Worm (Caenorhabditis elegans) whole organism, L4/young adult: Measurements from ENCODE around the gene T20G5.9.
A peak's percentile ranks its signal among the peaks of the same experiment; 100 is the strongest.
"Not testable (repeated sequence)": the region's sequence is repeated elsewhere in the genome, so short reads cannot be mapped to it uniquely, and the experiment has no call there.

Experiments
- W03F9.2 ChIP-seq: fragments of 150-350 bp; optimal IDR thresholded peaks from 2 replicates; lab custom pipeline; 2014; ENCODE audit warnings: missing biosample characterization, missing genetic modification characterization
- dao-5 ChIP-seq: sonication (generic microtip); optimal IDR thresholded peaks from 2 replicates; lab custom pipeline; 2016; ENCODE audit warnings: missing genotype, missing genetic modification characterization, moderate library complexity, missing compliant biosample characterization
- him-1 ChIP-seq: sonication (generic microtip); optimal IDR thresholded peaks from 2 replicates; lab custom pipeline; 2016; ENCODE audit warnings: missing genotype, missing genetic modification reagents, missing genetic modification characterization, missing compliant biosample characterization

Gene T20G5.9

DNA sequence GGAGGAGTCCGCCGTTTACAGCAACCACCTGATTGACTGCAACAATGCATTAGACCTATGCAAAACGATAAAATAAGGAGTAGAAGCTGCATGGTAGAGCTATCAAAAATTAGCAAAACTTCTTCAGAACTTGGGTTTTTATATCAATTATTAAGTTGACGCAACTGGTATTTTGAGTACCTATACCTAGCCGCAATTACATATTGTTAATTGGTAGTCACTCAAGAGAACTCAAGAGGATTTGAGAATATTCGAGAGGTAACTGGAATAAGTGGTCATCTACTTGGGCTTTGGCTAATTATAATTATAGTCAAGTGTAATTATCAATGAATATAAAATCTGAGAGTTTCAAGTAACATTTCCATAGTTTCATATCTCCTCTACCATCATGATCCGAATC, 8.4 kb upstream of the T20G5.9 start, which contains the start of the genes T20G5.13 and T20G5.12:
T20G5.13 (minus strand) TSS at position 101 of the 400 bp plus-strand sequence.
T20G5.12 (plus strand) TSS at position 370 of the 400 bp plus-strand sequence.
- TF ChIP-seq dao-5 (tag; lab: Kevin White, UChicago), result no peak
- TF ChIP-seq him-1 (tag; lab: Kevin White, UChicago), result no peak
- no peak for TF ChIP-seq W03F9.2 (tag; lab: Kevin White, UChicago)

DNA sequence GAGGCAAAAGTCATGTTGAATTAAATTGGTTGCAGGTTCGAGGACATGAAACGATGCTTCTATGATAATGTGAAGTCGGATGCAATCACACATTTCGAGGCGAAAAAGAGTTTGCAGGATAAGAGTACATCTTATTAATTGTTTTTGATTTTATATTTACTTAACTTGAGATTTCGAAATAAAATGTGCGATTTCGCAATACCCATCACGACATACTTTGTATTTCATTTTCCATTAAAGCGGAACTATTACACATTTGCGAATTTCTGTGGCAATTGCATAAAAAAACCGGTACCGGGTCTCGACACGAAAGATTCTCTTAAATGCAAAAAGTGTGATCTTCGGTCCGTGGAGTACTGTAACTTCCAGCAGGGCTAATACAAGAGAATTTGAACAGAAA, 7.2 kb upstream of the T20G5.9 start:
- no peak for TF ChIP-seq dao-5 (tag; lab: Kevin White, UChicago)
- no peak for TF ChIP-seq him-1 (tag; lab: Kevin White, UChicago)
- TF ChIP-seq W03F9.2 (tag; lab: Kevin White, UChicago), result no peak

DNA sequence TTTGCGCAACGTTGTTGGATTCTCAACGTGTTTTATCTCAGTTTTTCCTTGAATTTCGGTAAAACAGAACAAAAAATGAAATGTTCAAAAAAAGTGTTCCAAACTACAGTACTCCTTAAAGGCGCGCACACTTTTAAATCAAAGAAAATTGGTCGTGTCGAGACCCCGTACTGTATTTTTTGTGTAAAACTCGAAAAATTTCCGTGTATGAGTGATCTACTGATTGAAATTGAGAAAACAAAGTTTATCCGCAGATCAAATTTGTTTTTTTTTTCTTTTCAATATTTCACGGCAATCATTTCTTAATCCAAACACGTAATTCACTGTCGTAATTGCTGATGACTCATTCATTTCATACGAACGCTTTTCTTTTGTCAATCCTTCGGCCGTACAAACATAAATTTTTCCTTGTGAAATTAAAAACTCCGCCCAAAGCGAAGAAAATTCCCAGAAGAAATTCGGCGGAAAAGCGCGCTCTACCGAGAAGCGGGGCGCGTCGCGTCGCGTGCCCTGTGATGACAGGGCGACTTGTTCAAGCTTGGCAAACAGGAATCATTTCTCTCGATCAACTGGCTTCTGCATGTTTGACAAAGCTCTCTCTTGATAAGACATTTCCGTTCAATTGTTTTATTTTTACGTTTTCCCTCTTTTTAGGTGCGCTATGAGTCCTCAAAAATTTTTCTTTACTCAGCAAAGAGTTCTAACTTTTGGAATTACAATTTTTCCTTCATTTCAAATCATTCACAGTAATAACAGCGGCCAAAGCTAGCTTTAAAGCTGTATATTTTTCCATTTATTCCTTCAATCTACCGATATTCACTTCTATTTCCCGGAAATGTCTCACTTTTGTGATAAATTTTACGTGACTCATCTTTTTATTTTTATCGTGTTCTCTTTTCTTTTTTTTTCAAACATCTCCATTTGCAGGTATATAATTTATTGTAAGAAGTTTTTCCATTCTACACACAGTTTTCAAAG, 6.5 kb upstream of the T20G5.9 start, which contains the start of gene chc-1:
chc-1 (plus strand) TSS at position 928 of the 978 bp plus-strand sequence.
- TF ChIP-seq dao-5 (tag; lab: Kevin White, UChicago), result no peak
- TF ChIP-seq him-1 (tag; lab: Kevin White, UChicago), result no peak
- no peak for TF ChIP-seq W03F9.2 (tag; lab: Kevin White, UChicago)

DNA sequence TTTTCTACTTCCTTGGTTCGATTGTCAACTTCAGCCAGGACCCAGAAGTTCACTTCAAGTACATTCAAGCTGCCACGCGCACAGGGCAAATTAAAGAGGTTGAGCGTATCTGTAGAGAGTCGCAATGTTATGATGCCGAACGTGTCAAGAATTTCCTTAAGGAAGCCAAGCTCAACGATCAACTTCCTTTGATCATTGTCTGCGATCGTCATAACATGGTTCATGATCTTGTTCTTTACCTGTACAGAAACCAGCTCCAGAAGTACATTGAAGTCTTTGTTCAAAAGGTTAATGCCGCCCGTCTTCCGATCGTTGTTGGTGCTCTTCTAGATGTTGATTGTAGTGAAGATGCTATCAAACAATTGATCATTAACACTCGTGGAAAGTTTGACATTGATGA, 3.3 kb upstream of the T20G5.9 start:
- no peak for TF ChIP-seq dao-5 (tag; lab: Kevin White, UChicago)
- no peak for TF ChIP-seq W03F9.2 (tag; lab: Kevin White, UChicago)
- TF ChIP-seq him-1 (tag; lab: Kevin White, UChicago), result no peak

DNA sequence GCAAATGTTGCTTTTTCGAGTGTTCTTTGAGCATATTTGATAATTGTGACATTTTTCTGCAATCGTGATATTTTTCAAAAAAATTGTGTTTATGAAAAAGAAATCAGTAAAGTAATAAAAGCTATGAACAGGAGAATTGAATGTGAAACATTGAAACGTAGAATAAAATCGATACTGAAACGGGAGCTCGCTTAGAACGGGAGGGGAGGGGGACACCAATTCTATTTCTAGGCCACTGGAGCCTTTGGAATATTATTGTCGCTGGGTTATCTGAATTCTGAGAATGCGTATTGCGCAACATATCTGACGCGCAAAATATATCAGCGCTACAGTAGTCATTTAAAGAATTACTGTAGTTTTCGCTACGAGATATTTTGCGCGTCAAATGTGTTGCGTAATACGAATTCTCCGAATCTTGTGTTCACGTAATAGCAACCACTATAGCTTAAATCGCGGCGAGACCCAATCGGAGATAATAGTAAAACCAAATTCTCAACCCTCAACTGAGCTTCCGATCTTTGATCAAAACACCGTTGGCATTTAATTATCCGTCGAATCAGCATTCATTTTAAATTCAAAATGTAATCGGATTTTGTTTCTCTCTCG, 2.4 kb downstream of the T20G5.9 start, which contains the start of the genes blos-1 and best-18:
blos-1 (minus strand) TSS at position 58 of the 606 bp plus-strand sequence.
best-18 (plus strand) TSS at position 508 of the 606 bp plus-strand sequence.
- TF ChIP-seq W03F9.2 (tag; lab: Kevin White, UChicago) (no peak), him-1 (tag; lab: Kevin White, UChicago) (no peak), dao-5 (tag; lab: Kevin White, UChicago) (no peak)

DNA sequence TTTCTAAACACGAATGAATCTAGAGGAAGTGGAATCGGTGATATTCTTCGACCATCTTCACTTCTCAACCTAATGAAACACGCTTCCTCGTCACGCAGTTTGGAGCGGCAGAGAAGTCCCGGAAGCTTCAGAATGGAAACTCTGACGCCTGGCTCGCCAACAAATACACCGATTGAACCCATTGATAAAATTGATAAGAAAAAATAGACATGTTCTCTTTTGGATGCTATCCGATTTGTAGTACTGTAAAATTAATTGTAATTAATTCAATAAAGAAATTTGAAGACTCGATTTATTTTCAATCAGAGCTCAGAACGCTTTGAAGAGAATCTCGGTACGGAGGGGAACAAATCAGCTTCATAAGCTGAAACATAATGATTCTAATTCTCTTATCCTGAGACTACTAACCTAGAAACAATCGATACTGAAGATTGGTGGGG, 4.9 kb downstream of the T20G5.9 start:
- TF ChIP-seq him-1 (tag; lab: Kevin White, UChicago) (no peak), W03F9.2 (tag; lab: Kevin White, UChicago) (no peak), dao-5 (tag; lab: Kevin White, UChicago) (peak; percentile 58)

DNA sequence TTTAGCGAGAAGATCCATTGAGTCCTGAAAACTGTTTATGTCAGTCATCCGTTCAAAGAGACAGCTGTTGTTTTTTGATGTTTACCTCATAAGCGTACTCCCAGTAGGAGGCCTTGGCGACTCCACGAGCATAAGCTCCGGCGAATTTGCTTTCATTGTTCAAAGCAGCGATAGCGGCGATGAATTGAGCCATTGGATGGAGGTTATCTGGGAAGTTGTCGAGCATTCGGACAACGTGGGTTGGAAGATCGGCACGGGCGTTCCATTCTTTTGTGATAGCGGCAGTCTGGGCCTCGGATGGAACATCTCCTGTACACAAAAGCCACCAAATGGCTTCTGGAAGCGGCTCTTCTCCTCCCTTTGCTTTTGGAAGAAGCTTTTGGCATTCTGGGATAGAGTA, 6.2 kb downstream of the T20G5.9 start:
- TF ChIP-seq W03F9.2 (tag; lab: Kevin White, UChicago) (no peak), him-1 (tag; lab: Kevin White, UChicago) (no peak)

DNA sequence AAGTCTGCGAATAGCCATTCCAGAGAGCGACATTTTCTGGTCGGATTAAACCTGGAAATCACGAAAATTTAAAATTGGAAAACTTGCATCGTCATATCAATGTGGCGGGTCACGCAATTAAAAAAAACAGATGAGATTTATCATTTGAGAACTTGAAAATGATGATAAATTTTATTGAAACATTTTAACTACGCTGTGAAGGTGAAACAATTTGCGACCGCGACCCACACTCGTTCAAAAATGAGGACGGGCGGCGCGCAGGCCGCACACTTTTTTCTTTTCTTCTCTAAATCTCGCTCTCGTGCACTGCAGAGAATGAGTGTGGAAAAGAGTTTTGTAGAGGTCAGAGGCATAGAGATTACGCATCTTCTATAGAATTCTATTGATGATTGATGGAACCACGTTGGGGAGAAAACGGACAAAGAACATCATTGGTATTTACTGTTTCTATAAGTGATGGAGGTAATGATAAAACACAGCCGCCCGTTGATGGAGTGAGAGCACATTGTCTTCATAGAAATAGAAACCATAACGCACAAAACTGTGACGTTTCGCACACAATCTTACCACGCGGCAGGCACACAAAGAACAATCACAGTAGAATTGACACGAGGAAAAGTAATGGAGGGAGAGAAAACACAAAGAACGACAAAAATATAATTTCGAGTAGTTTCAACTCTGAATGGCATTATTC, 7.1 kb downstream of the T20G5.9 start, which contains the start of gene cts-1:
cts-1 (minus strand) TSS at position 51 of the 694 bp plus-strand sequence.
- TF ChIP-seq W03F9.2 (tag; lab: Kevin White, UChicago) (peak; percentile 57), dao-5 (tag; lab: Kevin White, UChicago) (no peak)

DNA sequence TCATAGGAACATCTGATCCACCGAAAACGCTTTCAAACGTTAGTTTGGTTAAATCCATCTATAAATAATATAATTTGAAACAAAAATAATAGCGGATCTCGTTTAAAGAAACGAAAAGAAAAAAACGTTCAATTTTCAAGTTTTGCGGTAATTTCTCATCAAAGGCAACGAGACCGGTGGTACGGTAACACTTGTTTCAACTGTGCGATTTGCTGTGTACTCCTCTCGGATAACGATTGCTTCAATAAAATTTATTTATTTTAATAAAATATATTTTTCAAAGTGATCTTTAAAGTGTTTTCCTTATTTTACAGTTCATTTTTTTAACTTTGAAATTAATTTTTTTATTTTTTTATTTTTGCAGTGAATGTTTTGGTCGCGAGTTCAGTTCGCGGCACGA, 8.9 kb downstream of the T20G5.9 start, which contains the start of the genes rde-4 and cox-14:
rde-4 (minus strand) TSS at position 60 of the 400 bp plus-strand sequence.
cox-14 (plus strand) TSS at position 356 of the 400 bp plus-strand sequence.
- TF ChIP-seq W03F9.2 (tag; lab: Kevin White, UChicago), result peak; percentile 82
- TF ChIP-seq dao-5 (tag; lab: Kevin White, UChicago), result no peak
- TF ChIP-seq him-1 (tag; lab: Kevin White, UChicago), result no peak

DNA sequence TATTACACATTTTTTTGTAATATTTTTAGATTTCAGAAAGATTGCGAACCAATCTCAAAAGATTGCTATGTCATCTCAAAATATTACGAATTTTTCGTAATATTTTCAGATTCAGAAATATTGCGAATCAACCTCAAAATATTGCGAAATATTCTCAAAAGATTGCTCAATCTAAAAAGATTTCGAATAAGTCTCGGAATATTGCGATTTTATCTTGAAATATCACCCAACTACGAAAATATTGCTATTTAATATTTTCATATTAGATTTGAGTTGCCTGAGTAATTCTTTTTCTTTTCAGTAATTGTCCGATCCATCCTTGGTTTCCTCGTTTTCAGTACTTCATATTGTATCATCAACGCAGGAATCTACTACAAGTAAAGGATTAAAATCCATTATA, 12.2 kb downstream of the T20G5.9 start, which contains the start of gene Y70G10A.4:
Y70G10A.4 (plus strand) TSS at position 301 of the 400 bp plus-strand sequence.
- not testable (repeated sequence) for TF ChIP-seq W03F9.2, him-1, dao-5 (tag; lab: Kevin White, UChicago)

DNA sequence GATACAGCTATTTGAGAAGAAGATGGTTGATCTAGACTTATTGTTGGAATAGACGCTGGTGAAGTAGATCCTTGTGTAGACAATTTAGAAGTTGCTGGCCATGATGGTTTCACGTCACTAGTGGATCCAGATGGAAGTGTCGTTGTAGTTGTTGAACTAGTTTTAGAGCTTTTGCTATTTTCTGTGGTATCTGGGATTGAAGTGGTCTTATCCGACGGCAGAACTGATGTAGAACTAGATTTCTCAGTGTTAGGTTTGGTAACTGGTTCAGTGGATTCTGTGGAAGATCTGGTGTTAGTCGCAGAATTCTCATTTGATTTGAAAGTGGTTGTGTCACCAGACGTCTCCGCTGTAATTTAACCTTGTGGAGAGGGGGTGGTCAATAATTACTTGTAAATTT, 22.0 kb downstream of the T20G5.9 start:
- no peak for TF ChIP-seq dao-5 (tag; lab: Kevin White, UChicago)
- no peak for TF ChIP-seq W03F9.2 (tag; lab: Kevin White, UChicago)
- no peak for TF ChIP-seq him-1 (tag; lab: Kevin White, UChicago)

DNA sequence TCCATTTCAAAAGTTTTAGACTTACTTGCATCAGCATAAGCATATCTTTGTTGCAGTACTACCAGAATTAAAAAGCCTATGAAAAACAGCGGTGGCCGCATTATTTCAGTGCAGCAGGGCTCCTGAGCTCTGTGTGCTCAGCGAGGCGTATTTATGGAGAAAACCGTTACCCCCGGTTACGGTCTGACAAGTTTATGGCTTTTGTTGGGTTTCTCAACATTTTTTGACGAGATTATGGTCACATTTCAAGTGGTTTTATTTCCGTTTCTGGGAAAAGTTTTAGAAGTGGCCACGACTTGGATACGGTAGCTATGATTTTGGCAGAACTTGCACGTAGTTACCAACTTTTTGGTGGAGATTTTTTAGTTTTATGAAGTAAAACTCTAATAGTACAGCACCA, 24.3 kb downstream of the T20G5.9 start, which contains the start of gene paml-1:
paml-1 (minus strand) TSS at position 101 of the 400 bp plus-strand sequence.
- no peak for TF ChIP-seq W03F9.2 (tag; lab: Kevin White, UChicago)
- no peak for TF ChIP-seq him-1 (tag; lab: Kevin White, UChicago)
- TF ChIP-seq dao-5 (tag; lab: Kevin White, UChicago), result no peak
